Worm (Caenorhabditis elegans): Measurements from ENCODE around the gene txdc-12.1.

The txdc-12.1 gene

ce11 chrII:12204617-12205016, 35.6 kb upstream of the txdc-12.1 start:
- TF ChIP-seq nfya-1 (tag; optimal IDR thresholded peaks at IDR 0.05; ENCODE audit: insufficient read depth) (peak; percentile 91), nhr-12 (tag; optimal IDR thresholded peaks at IDR 0.05) (no peak)

- TF ChIP-seq fkh-10 (GFP tag; optimal IDR thresholded peaks at IDR 0.05): no peak
- TF ChIP-seq ceh-28 (tag; optimal IDR thresholded peaks at IDR 0.05): peak; percentile 21
Observed at ce11 chrII:12208741-12209140, 31.4 kb upstream of the txdc-12.1 start.

- TF ChIP-seq ceh-82 (tag; optimal IDR thresholded peaks at IDR 0.05) (no peak), nhr-23 (tag; optimal IDR thresholded peaks at IDR 0.05) (no peak), nhr-237 (tag; optimal IDR thresholded peaks at IDR 0.05) (no peak), mdl-1 (tag; optimal IDR thresholded peaks at IDR 0.05) (no peak), ZK546.5 (tag; optimal IDR thresholded peaks at IDR 0.05) (no peak), nhr-76 (tag; optimal IDR thresholded peaks at IDR 0.05) (no peak), tbx-2 (tag; optimal IDR thresholded peaks at IDR 0.05) (no peak), nhr-77 (tag; optimal IDR thresholded peaks at IDR 0.05) (no peak), fkh-2 (tag; optimal IDR thresholded peaks at IDR 0.05) (no peak), snpc-4 (tag; optimal IDR thresholded peaks at IDR 0.05) (no peak), unc-39 (tag; optimal IDR thresholded peaks at IDR 0.05) (no peak), ceh-9 (tag; optimal IDR thresholded peaks at IDR 0.05) (no peak)
Observed at ce11 chrII:12211652-12212245, 28.4 kb upstream of the txdc-12.1 start.

ce11 chrII:12214562-12214961, 25.6 kb upstream of the txdc-12.1 start:
- TF ChIP-seq pqm-1 (tag; optimal IDR thresholded peaks at IDR 0.05) (no peak), nhr-23 (tag; optimal IDR thresholded peaks at IDR 0.05) (no peak), nhr-237 (tag; optimal IDR thresholded peaks at IDR 0.05) (no peak), lin-15B (tag; optimal IDR thresholded peaks at IDR 0.05) (no peak), mdl-1 (tag; optimal IDR thresholded peaks at IDR 0.05) (no peak), mml-1 (tag; optimal IDR thresholded peaks at IDR 0.05) (no peak), snpc-4 (tag; optimal IDR thresholded peaks at IDR 0.05) (no peak), unc-62 (GFP tag; optimal IDR thresholded peaks at IDR 0.05) (no peak), nhr-76 (tag; optimal IDR thresholded peaks at IDR 0.05) (no peak), eor-1 (tag; optimal IDR thresholded peaks at IDR 0.05) (no peak), elt-2 (tag; optimal IDR thresholded peaks at IDR 0.05) (no peak), skn-1 (tag; optimal IDR thresholded peaks at IDR 0.05) (no peak), nhr-67 (tag; optimal IDR thresholded peaks at IDR 0.05) (no peak), jun-1 (tag; optimal IDR thresholded peaks at IDR 0.05) (no peak)

- peak; percentile 84 for TF ChIP-seq ceh-28 (tag; optimal IDR thresholded peaks at IDR 0.05)
- TF ChIP-seq nhr-237 (tag; optimal IDR thresholded peaks at IDR 0.05): no peak
- TF ChIP-seq lin-39 (tag; optimal IDR thresholded peaks at IDR 0.05): peak; percentile 76
- peak; percentile 63 for TF ChIP-seq tbx-2 (tag; optimal IDR thresholded peaks at IDR 0.05)
- TF ChIP-seq lin-15B (tag; optimal IDR thresholded peaks at IDR 0.05): peak; percentile 79
- TF ChIP-seq mdl-1 (tag; optimal IDR thresholded peaks at IDR 0.05): no peak
- peak; percentile 5 for TF ChIP-seq jun-1 (tag; optimal IDR thresholded peaks at IDR 0.05)
- TF ChIP-seq sea-2 (GFP tag; optimal IDR thresholded peaks at IDR 0.05): peak; percentile 14
- peak; percentile 1 for TF ChIP-seq skn-1 (tag; optimal IDR thresholded peaks at IDR 0.05)
- peak; percentile 93 for TF ChIP-seq nfya-1 (tag; optimal IDR thresholded peaks at IDR 0.05; ENCODE audit: insufficient read depth)
- TF ChIP-seq nhr-25 (tag; optimal IDR thresholded peaks at IDR 0.05): peak; percentile 90
- no peak for TF ChIP-seq elt-3 (tag; optimal IDR thresholded peaks at IDR 0.05)
- TF ChIP-seq snpc-4 (tag; optimal IDR thresholded peaks at IDR 0.05): peak; percentile 88
- TF ChIP-seq nhr-23 (tag; optimal IDR thresholded peaks at IDR 0.05): peak; percentile 65
- TF ChIP-seq nhr-43 (tag; optimal IDR thresholded peaks at IDR 0.05; ENCODE audit: poor library complexity, severe bottlenecking): peak; percentile 67
- TF ChIP-seq nhr-11 (tag; optimal IDR thresholded peaks at IDR 0.05): no peak
- peak; percentile 60 for TF ChIP-seq R02D3.7 (tag; optimal IDR thresholded peaks at IDR 0.05)
- TF ChIP-seq pqm-1 (tag; optimal IDR thresholded peaks at IDR 0.05): no peak
- no peak for TF ChIP-seq ztf-11 (tag; optimal IDR thresholded peaks at IDR 0.05)
- TF ChIP-seq aly-2 (tag; optimal IDR thresholded peaks at IDR 0.05): no peak
- peak; percentile 27 for TF ChIP-seq egl-27 (tag; optimal IDR thresholded peaks at IDR 0.05)
- TF ChIP-seq lsy-12 (tag; optimal IDR thresholded peaks at IDR 0.05): peak; percentile 41
- TF ChIP-seq nhr-76 (tag; optimal IDR thresholded peaks at IDR 0.05): no peak
- TF ChIP-seq ama-1 (optimal IDR thresholded peaks at IDR 0.05): peak; percentile 5
- no peak for TF ChIP-seq zag-1 (tag; optimal IDR thresholded peaks at IDR 0.05)
- no peak for TF ChIP-seq ZK546.5 (tag; optimal IDR thresholded peaks at IDR 0.05)
- TF ChIP-seq egl-5 (tag; optimal IDR thresholded peaks at IDR 0.05): peak; percentile 62
- peak; percentile 31 for TF ChIP-seq unc-62 (GFP tag; optimal IDR thresholded peaks at IDR 0.05)
- no peak for TF ChIP-seq fos-1 (tag; optimal IDR thresholded peaks at IDR 0.05)
- peak; percentile 92 for TF ChIP-seq hmg-11 (tag; optimal IDR thresholded peaks at IDR 0.05)
- TF ChIP-seq elt-2 (tag; optimal IDR thresholded peaks at IDR 0.05): peak; percentile 28
- TF ChIP-seq daf-12 (tag; optimal IDR thresholded peaks at IDR 0.05): no peak
- peak; percentile 35 for TF ChIP-seq fkh-10 (GFP tag; optimal IDR thresholded peaks at IDR 0.05)
- no peak for TF ChIP-seq mml-1 (tag; optimal IDR thresholded peaks at IDR 0.05)
- peak; percentile 85 for TF ChIP-seq pha-4 (tag; optimal IDR thresholded peaks at IDR 0.05)
Observed at ce11 chrII:12222524-12222923, 17.7 kb upstream of the txdc-12.1 start.

Measured in whole organism, L3 larva.